Fruit fly (Drosophila melanogaster) whole organism, pupa: ENCODE measurements around the gene Cpr66D.

Experiments
- CG12605 ChIP-seq: fragments of 200-800 bp; sonication (Bioruptor generic); IDR thresholded peaks from 2 replicates; pipeline ENCODE4 v1.3.6; 2022; ENCODE audit warnings: missing biosample characterization, missing genetic modification characterization
- CG17806 ChIP-seq: fragments of 200-800 bp; sonication (Bioruptor generic); optimal IDR thresholded peaks from 2 replicates; lab custom pipeline; 2018; ENCODE audit warnings: missing biosample characterization, mild to moderate bottlenecking, missing genetic modification characterization, moderate library complexity
- CG32121 ChIP-seq: fragments of 200-800 bp; sonication (Bioruptor generic); IDR thresholded peaks from 2 replicates; pipeline ENCODE4 v1.3.6; 2022; ENCODE audit warnings: missing biosample characterization, missing genetic modification characterization
- CG4496 ChIP-seq: fragments of 200-800 bp; sonication (Bioruptor generic); IDR thresholded peaks from 3 replicates; pipeline ENCODE4 v1.3.6; 2022; ENCODE audit warnings: missing biosample characterization, missing genetic modification characterization
- CG8301 ChIP-seq: fragments of 200-800 bp; sonication (Bioruptor generic); optimal IDR thresholded peaks from 2 replicates; lab custom pipeline; 2018; ENCODE audit warnings: missing biosample characterization, mild to moderate bottlenecking, missing genetic modification characterization
- CG9948 ChIP-seq: fragments of 200-800 bp; sonication (Bioruptor generic); optimal IDR thresholded peaks from 2 replicates; lab custom pipeline; 2018; ENCODE audit warnings: missing biosample characterization, mild to moderate bottlenecking, missing genetic modification characterization, moderate library complexity
- Pif1A ChIP-seq: fragments of 200-800 bp; sonication (Bioruptor generic); optimal IDR thresholded peaks from 3 replicates; lab custom pipeline; 2016; ENCODE audit warnings: missing biosample characterization, missing genetic modification characterization
- Pif1B ChIP-seq: fragments of 200-800 bp; sonication (Bioruptor generic); optimal IDR thresholded peaks from 3 replicates; lab custom pipeline; 2016; ENCODE audit warnings: missing biosample characterization, missing genetic modification characterization
- Snoo ChIP-seq: fragments of 200-800 bp; sonication (Bioruptor generic); optimal IDR thresholded peaks from 3 replicates; lab custom pipeline; 2017; ENCODE audit warnings: missing biosample characterization, mild to moderate bottlenecking, missing genetic modification characterization, inconsistent platforms
- gl ChIP-seq: fragments of 200-800 bp; sonication (Bioruptor generic); optimal IDR thresholded peaks from 2 replicates; lab custom pipeline; 2018; ENCODE audit warnings: missing biosample characterization, mild to moderate bottlenecking, missing genetic modification characterization
- rn ChIP-seq: fragments of 200-800 bp; sonication (Bioruptor generic); IDR thresholded peaks from 2 replicates; pipeline ENCODE4 v1.3.6; 2022; ENCODE audit warnings: missing biosample characterization, missing genetic modification characterization

DNA sequence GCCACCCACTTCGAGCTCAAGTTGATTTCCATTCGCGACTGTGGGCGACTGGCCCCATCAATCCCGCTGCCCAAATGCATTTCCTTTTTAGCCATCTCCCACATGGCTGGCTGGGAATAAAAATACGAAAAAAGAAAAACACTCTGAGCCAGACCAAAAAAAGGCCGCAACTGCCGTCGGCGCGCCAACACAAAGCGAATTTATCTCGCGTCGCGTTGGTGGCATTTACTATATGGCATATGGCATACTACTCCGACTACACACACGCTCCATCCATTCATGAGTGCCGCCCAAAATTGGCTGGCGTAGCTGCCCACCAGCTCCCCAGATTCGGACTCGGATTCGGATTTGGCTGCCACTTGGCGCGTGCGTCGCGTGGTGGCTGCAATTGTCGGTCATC, 36.3 kb downstream of the Cpr66D start:
- no peak for TF ChIP-seq CG17806 (tag; lab: Kevin White, UChicago)
- TF ChIP-seq Snoo (tag; lab: Kevin White, UChicago) = no peak
- no peak for TF ChIP-seq gl (tag; lab: Kevin White, UChicago)
- TF ChIP-seq CG8301 (tag; lab: Kevin White, UChicago) = no peak
- TF ChIP-seq Pif1A = no peak
- no peak for TF ChIP-seq rn (GFP tag; lab: Robert Waterston, UW)
- no peak for TF ChIP-seq CG9948 (tag; lab: Kevin White, UChicago)
- no peak for TF ChIP-seq CG32121
- TF ChIP-seq CG12605 = no peak
- TF ChIP-seq Pif1B (GFP tag; lab: Kevin White, UChicago) = no peak
- TF ChIP-seq CG4496 (GFP tag; lab: Robert Waterston, UW) = 0 out of 3 replicates have a peak, but pooled peaks have one; percentile 28
